Worm (Caenorhabditis elegans) whole organism, young adult: ENCODE data around the gene C15H11.10.

Experiments
- B0035.1 ChIP-seq: sonication (generic microtip); optimal IDR thresholded peaks from 2 replicates; lab custom pipeline; 2016; ENCODE audit warnings: missing genetic modification characterization, mild to moderate bottlenecking, missing compliant biosample characterization, missing genotype, missing genetic modification reagents
- F10E7.11 ChIP-seq: sonication (generic microtip); optimal IDR thresholded peaks from 2 replicates; lab custom pipeline; 2017; ENCODE audit warnings: mild to moderate bottlenecking, missing genetic modification characterization, moderate library complexity, missing compliant biosample characterization
- F23B12.7 ChIP-seq: sonication (generic microtip); optimal IDR thresholded peaks from 2 replicates; lab custom pipeline; 2017; ENCODE audit warnings: missing genetic modification characterization, mild to moderate bottlenecking, missing compliant biosample characterization, antibody characterized with exemption, moderate library complexity; ENCODE audit not compliant: insufficient read depth
- F33H1.4 ChIP-seq: fragments of 200-800 bp; sonication (Bioruptor generic); IDR thresholded peaks from 2 replicates; pipeline ENCODE4 v1.3.6; 2022; ENCODE audit warnings: missing genetic modification reagents, missing genetic modification characterization, missing compliant biosample characterization
- F57C9.4 ChIP-seq: sonication (generic microtip); optimal IDR thresholded peaks from 2 replicates; lab custom pipeline; 2017; ENCODE audit warnings: mild to moderate bottlenecking, missing genetic modification characterization, missing compliant biosample characterization
- Y67H2A.10 ChIP-seq: fragments of 200-800 bp; sonication (Bioruptor generic); conservative IDR thresholded peaks from 2 replicates; pipeline ENCODE4 v1.3.6; 2022; ENCODE audit warnings: missing genetic modification reagents, missing genetic modification characterization, missing compliant biosample characterization
- Y79H2A.3 ChIP-seq: fragments of 200-800 bp; sonication (Bioruptor generic); conservative IDR thresholded peaks from 2 replicates; pipeline ENCODE4 v1.3.6; 2022; ENCODE audit warnings: missing genetic modification reagents, missing genetic modification characterization, missing compliant biosample characterization
- Y95B8A.8 ChIP-seq: fragments of 200-800 bp; sonication (Bioruptor generic); IDR thresholded peaks from 2 replicates; pipeline ENCODE4 v1.3.6; 2022; ENCODE audit warnings: missing genetic modification reagents, missing genetic modification characterization, missing compliant biosample characterization
- ZK185.1 ChIP-seq: sonication (generic microtip); optimal IDR thresholded peaks from 2 replicates; lab custom pipeline; 2016; ENCODE audit warnings: mild to moderate bottlenecking, missing genetic modification characterization, missing compliant biosample characterization; ENCODE audit not compliant: poor library complexity, severe bottlenecking
- akir-1 ChIP-seq: fragments of 200-800 bp; sonication (Bioruptor generic); optimal IDR thresholded peaks from 2 replicates; lab custom pipeline; 2018; ENCODE audit warnings: mild to moderate bottlenecking, missing genetic modification characterization, moderate library complexity, missing compliant biosample characterization
- atf-7 ChIP-seq: sonication (generic microtip); optimal IDR thresholded peaks from 2 replicates; lab custom pipeline; 2017; ENCODE audit warnings: mild to moderate bottlenecking, missing genetic modification characterization, missing compliant biosample characterization
- athp-1 ChIP-seq: sonication (generic microtip); optimal IDR thresholded peaks from 2 replicates; lab custom pipeline; 2017; ENCODE audit warnings: mild to moderate bottlenecking, missing genetic modification characterization, missing compliant biosample characterization
- attf-5 ChIP-seq: fragments of 200-800 bp; sonication (Bioruptor generic); optimal IDR thresholded peaks from 2 replicates; lab custom pipeline; 2018; ENCODE audit warnings: mild to moderate bottlenecking, missing genetic modification characterization, missing compliant biosample characterization
- cebp-1 ChIP-seq, 2 experiments: fragments of 200-800 bp in 1 of 2; sonication (Bioruptor generic) in 1 of 2; sonication (generic microtip) in 1 of 2; IDR thresholded peaks in 1 of 2; optimal IDR thresholded peaks in 1 of 2; 2 replicates each; pipeline versions ENCODE4 v1.3.6 to Lab custom; 2017 to 2022; ENCODE audit warnings: missing compliant biosample characterization in 2 of 2, missing genetic modification characterization in 2 of 2, mild to moderate bottlenecking in 1 of 2, missing genetic modification reagents in 1 of 2, moderate library complexity in 1 of 2
- ceh-100 ChIP-seq: fragments of 200-800 bp; sonication (Bioruptor generic); IDR thresholded peaks from 2 replicates; pipeline ENCODE4 v1.3.6; 2022; ENCODE audit warnings: missing genetic modification reagents, missing genetic modification characterization, missing compliant biosample characterization
- ceh-27 ChIP-seq: fragments of 200-800 bp; sonication (Bioruptor generic); optimal IDR thresholded peaks from 2 replicates; lab custom pipeline; 2018; ENCODE audit warnings: mild to moderate bottlenecking, missing genetic modification characterization, moderate library complexity, missing compliant biosample characterization
- ceh-79 ChIP-seq: sonication (generic microtip); optimal IDR thresholded peaks from 2 replicates; lab custom pipeline; 2017; ENCODE audit warnings: mild to moderate bottlenecking, missing genetic modification characterization, missing compliant biosample characterization
- dox-1 ChIP-seq: fragments of 200-800 bp; sonication (Bioruptor generic); IDR thresholded peaks from 2 replicates; pipeline ENCODE4 v1.3.6; 2022; ENCODE audit warnings: missing genetic modification reagents, missing genetic modification characterization, missing compliant biosample characterization
- dpl-1 ChIP-seq: fragments of 150-350 bp; optimal IDR thresholded peaks from 2 replicates; lab custom pipeline; 2014; ENCODE audit warnings: missing biosample characterization, missing genetic modification reagents, missing genetic modification characterization
- efl-1 ChIP-seq: fragments of 150-350 bp; optimal IDR thresholded peaks from 2 replicates; lab custom pipeline; 2014; ENCODE audit warnings: missing biosample characterization, missing genetic modification reagents, missing genetic modification characterization
- hsf-1 ChIP-seq: fragments of 200-800 bp; sonication (Bioruptor generic); IDR thresholded peaks from 2 replicates; pipeline ENCODE4 v1.3.6; 2022; ENCODE audit warnings: missing genetic modification reagents, missing genetic modification characterization, missing compliant biosample characterization
- lag-1 ChIP-seq: fragments of 200-800 bp; sonication (Bioruptor generic); IDR thresholded peaks from 2 replicates; pipeline ENCODE4 v1.3.6; 2022; ENCODE audit warnings: missing genetic modification reagents, missing genetic modification characterization, missing compliant biosample characterization
- let-607 ChIP-seq, 2 experiments: fragments of 200-800 bp in 1 of 2; sonication (Bioruptor generic) in 1 of 2; sonication (generic microtip) in 1 of 2; optimal IDR thresholded peaks; 2 replicates each; lab custom pipeline; 2016 to 2018; ENCODE audit warnings: mild to moderate bottlenecking in 2 of 2, missing compliant biosample characterization in 2 of 2, missing genetic modification characterization in 2 of 2, moderate library complexity in 2 of 2, missing genotype in 1 of 2
- lin-26 ChIP-seq: fragments of 200-800 bp; sonication (Bioruptor generic); IDR thresholded peaks from 2 replicates; pipeline ENCODE4 v1.3.6; 2022; ENCODE audit warnings: missing genetic modification reagents, missing genetic modification characterization, missing compliant biosample characterization
- lin-35 ChIP-seq, 3 experiments: fragments of 150-350 bp in 2 of 3; sonication (generic microtip) in 1 of 3; optimal IDR thresholded peaks; 2 replicates each; lab custom pipeline; 2014 to 2018; ENCODE audit warnings: missing biosample characterization in 3 of 3, missing genetic modification characterization in 3 of 3, missing genetic modification reagents in 3 of 3
- lsl-1 ChIP-seq: fragments of 200-800 bp; sonication (Bioruptor generic); optimal IDR thresholded peaks from 2 replicates; lab custom pipeline; 2018; ENCODE audit warnings: mild to moderate bottlenecking, missing genetic modification characterization, moderate library complexity, missing compliant biosample characterization
- madf-8 ChIP-seq: fragments of 200-800 bp; sonication (Bioruptor generic); conservative IDR thresholded peaks from 2 replicates; pipeline ENCODE4 v1.3.6; 2022; ENCODE audit warnings: missing genetic modification reagents, missing genetic modification characterization, missing compliant biosample characterization
- mxl-1 ChIP-seq: sonication (generic microtip); optimal IDR thresholded peaks from 2 replicates; lab custom pipeline; 2016; ENCODE audit warnings: missing genetic modification characterization, missing compliant biosample characterization
- nfya-2 ChIP-seq: fragments of 200-800 bp; sonication (Bioruptor generic); IDR thresholded peaks from 2 replicates; pipeline ENCODE4 v1.3.6; 2022; ENCODE audit warnings: missing genetic modification reagents, missing genetic modification characterization, missing compliant biosample characterization
- nhr-27 ChIP-seq: fragments of 200-800 bp; sonication (Bioruptor generic); optimal IDR thresholded peaks from 2 replicates; lab custom pipeline; 2018; ENCODE audit warnings: mild to moderate bottlenecking, missing genetic modification characterization, moderate library complexity, missing compliant biosample characterization
- rec-8 ChIP-seq, 2 experiments: sonication (generic microtip); optimal IDR thresholded peaks; 2 replicates each; lab custom pipeline; 2016; ENCODE audit warnings: mild to moderate bottlenecking in 2 of 2, missing genetic modification characterization in 2 of 2, missing genetic modification reagents in 2 of 2, missing genotype in 2 of 2, missing biosample characterization in 1 of 2, missing compliant biosample characterization in 1 of 2, moderate library complexity in 1 of 2
- repo-1 ChIP-seq: sonication (generic microtip); optimal IDR thresholded peaks from 2 replicates; lab custom pipeline; 2017; ENCODE audit warnings: mild to moderate bottlenecking, missing genetic modification characterization, missing compliant biosample characterization
- sea-2 ChIP-seq: fragments of 200-800 bp; sonication (Bioruptor generic); IDR thresholded peaks from 2 replicates; pipeline ENCODE4 v1.3.6; 2022; ENCODE audit warnings: missing genetic modification characterization, missing compliant biosample characterization
- snpc-1.1 ChIP-seq: sonication (generic microtip); optimal IDR thresholded peaks from 2 replicates; lab custom pipeline; 2017; ENCODE audit warnings: missing genetic modification characterization, mild to moderate bottlenecking, missing compliant biosample characterization, antibody characterized with exemption, moderate library complexity, missing genotype, missing genetic modification reagents; ENCODE audit not compliant: insufficient read depth
- snpc-1.3 ChIP-seq: sonication (generic microtip); optimal IDR thresholded peaks from 2 replicates; lab custom pipeline; 2017; ENCODE audit warnings: missing genetic modification characterization, mild to moderate bottlenecking, missing compliant biosample characterization, antibody characterized with exemption, moderate library complexity, missing genotype, missing genetic modification reagents; ENCODE audit not compliant: insufficient read depth
- snpc-4 ChIP-seq, 5 experiments: fragments of 150-350 bp in 1 of 5; sonication (generic microtip) in 4 of 5; optimal IDR thresholded peaks; 2 replicates each; lab custom pipeline; 2014 to 2018; ENCODE audit warnings: missing genetic modification characterization in 5 of 5, missing biosample characterization in 3 of 5, antibody characterized with exemption in 2 of 5, mild to moderate bottlenecking in 2 of 5, missing compliant biosample characterization in 2 of 5, missing genotype in 2 of 5, moderate library complexity in 2 of 5, missing genetic modification reagents in 1 of 5
- zfh-2 ChIP-seq: fragments of 200-800 bp; sonication (Bioruptor generic); conservative IDR thresholded peaks from 2 replicates; pipeline ENCODE4 v1.3.6; 2022; ENCODE audit warnings: missing genetic modification reagents, missing genetic modification characterization, missing compliant biosample characterization
- zim-3 ChIP-seq: sonication (generic microtip); optimal IDR thresholded peaks from 2 replicates; lab custom pipeline; 2017; ENCODE audit warnings: mild to moderate bottlenecking, missing genetic modification characterization, moderate library complexity, missing compliant biosample characterization
- ztf-3 ChIP-seq: fragments of 200-800 bp; sonication (Bioruptor generic); optimal IDR thresholded peaks from 2 replicates; lab custom pipeline; 2018; ENCODE audit warnings: mild to moderate bottlenecking, missing genetic modification characterization, missing compliant biosample characterization

The C15H11.10 gene

ce11 chrV:14354258-14354877 lies 37.6 kb upstream of the C15H11.10 start, which contains the start of gene Y49A3A.3 (continued):
- TF ChIP-seq lin-26 (GFP tag; lab: Robert Waterston, UW) (0 out of 2 replicates have a peak, but pooled peaks have one; percentile 19), snpc-4 (GFP tag; optimal IDR thresholded peaks at IDR 0.05; lab: Kevin White, UChicago) (no peak), snpc-4 (tag; optimal IDR thresholded peaks at IDR 0.05; lab: Kevin White, UChicago) (peak in 3 of 4 experiments; percentile 51 to 63 (median 59)), F57C9.4 (tag; lab: Kevin White, UChicago) (peak; percentile 60), F33H1.4 (GFP tag; lab: Robert Waterston, UW) (no peak), rec-8 (tag; optimal IDR thresholded peaks at IDR 0.05; lab: Kevin White, UChicago) (no peak), Y67H2A.10 (GFP tag; lab: Robert Waterston, UW) (no peak), repo-1 (tag; lab: Kevin White, UChicago) (peak; percentile 95), Y95B8A.8 (GFP tag; lab: Robert Waterston, UW) (peak; percentile 5; the same call in 1 of the 2 replicates), ceh-27 (no peak), athp-1 (tag; lab: Kevin White, UChicago) (peak; percentile 88), cebp-1 (GFP tag; IDR thresholded peaks at IDR 0.05; lab: Robert Waterston, UW) (no peak), cebp-1 (tag; optimal IDR thresholded peaks at IDR 0.05; lab: Kevin White, UChicago) (peak; percentile 70), sea-2 (GFP tag; lab: Robert Waterston, UW) (no peak), atf-7 (tag; lab: Kevin White, UChicago) (peak; percentile 84), lag-1 (GFP tag; lab: Robert Waterston, UW) (no peak), nfya-2 (GFP tag; lab: Robert Waterston, UW) (0 out of 2 replicates have a peak, but pooled peaks have one; percentile 22), zfh-2 (GFP tag; lab: Robert Waterston, UW) (no peak), dox-1 (GFP tag; lab: Robert Waterston, UW) (peak; percentile 34; the same call in 1 of the 2 replicates), nhr-27 (tag; lab: Kevin White, UChicago) (peak; percentile 88), ztf-3 (GFP tag; lab: Kevin White, UChicago) (peak; percentile 72), snpc-1.1 (tag; lab: Kevin White, UChicago) (peak; percentile 15), hsf-1 (GFP tag; lab: Robert Waterston, UW) (peak; percentile 17; the same call in 1 of the 2 replicates), B0035.1 (tag; lab: Kevin White, UChicago) (peak; percentile 65)

ce11 chrV:14355738-14356368 lies 36.1 kb upstream of the C15H11.10 start, which contains the start of gene cyn-1:
Gene cyn-1, plus strand, starts transcription at chrV:14356076.
- no peak for TF ChIP-seq athp-1 (tag; lab: Kevin White, UChicago)
- no peak for TF ChIP-seq mxl-1
- TF ChIP-seq F23B12.7 (tag; lab: Kevin White, UChicago): peak; percentile 58
- TF ChIP-seq ZK185.1 (tag; lab: Kevin White, UChicago): peak; percentile 67
- peak; percentile 79 for TF ChIP-seq snpc-1.3
- 0 out of 2 replicates have a peak, but pooled peaks have one; percentile 52 for TF ChIP-seq F33H1.4 (GFP tag; lab: Robert Waterston, UW)
- TF ChIP-seq attf-5 (GFP tag; lab: Kevin White, UChicago): peak; percentile 32
- TF ChIP-seq let-607 (tag; optimal IDR thresholded peaks at IDR 0.05; lab: Kevin White, UChicago): peak in 1 of 2 experiments; percentile 44
- peak; percentile 75 for TF ChIP-seq dpl-1 (GFP tag; lab: Kevin White, UChicago)
- TF ChIP-seq madf-8: peak; percentile 34; the same call in 1 of the 2 replicates
- no peak for TF ChIP-seq F10E7.11 (tag; lab: Kevin White, UChicago)
- TF ChIP-seq lin-35 (GFP tag; optimal IDR thresholded peaks at IDR 0.05; lab: Kevin White, UChicago): peak; percentile 61 to 96 (median 74)
- TF ChIP-seq cebp-1 (GFP tag; IDR thresholded peaks at IDR 0.05; lab: Robert Waterston, UW): no peak
- TF ChIP-seq cebp-1 (tag; optimal IDR thresholded peaks at IDR 0.05; lab: Kevin White, UChicago): peak; percentile 72
- TF ChIP-seq Y79H2A.3 (GFP tag; lab: Robert Waterston, UW): 0 out of 2 replicates have a peak, but pooled peaks have one; percentile 23
- peak; percentile 43 for TF ChIP-seq snpc-1.1 (tag; lab: Kevin White, UChicago)
- no peak for TF ChIP-seq ceh-79
- peak; percentile 75 for TF ChIP-seq ceh-100 (GFP tag; lab: Robert Waterston, UW)
- TF ChIP-seq efl-1: peak; percentile 81
- TF ChIP-seq rec-8 (tag; optimal IDR thresholded peaks at IDR 0.05; lab: Kevin White, UChicago): no peak
- TF ChIP-seq lsl-1 (GFP tag; lab: Kevin White, UChicago): peak; percentile 65
- no peak for TF ChIP-seq zim-3
- no peak for TF ChIP-seq akir-1 (GFP tag; lab: Kevin White, UChicago)
- TF ChIP-seq snpc-4 (GFP tag; optimal IDR thresholded peaks at IDR 0.05; lab: Kevin White, UChicago): no peak
- TF ChIP-seq snpc-4 (tag; optimal IDR thresholded peaks at IDR 0.05; lab: Kevin White, UChicago): peak; percentile 42 to 75 (median 59)
